Fruit fly (Drosophila melanogaster) whole organism, embryonic: ENCODE results near the gene CG6959.

Experiments
- BEAF-32 ChIP-seq: fragments of 200-800 bp; sonication (Bioruptor generic); optimal IDR thresholded peaks from 3 replicates; lab custom pipeline; 2017; ENCODE audit warnings: missing biosample characterization, missing genetic modification characterization, mild to moderate bottlenecking, moderate library complexity, missing genetic modification reagents
- BtbVII ChIP-seq: fragments of 200-800 bp; sonication (Bioruptor generic); optimal IDR thresholded peaks from 3 replicates; lab custom pipeline; 2017; ENCODE audit warnings: missing biosample characterization, mild to moderate bottlenecking, missing genetic modification characterization
- CG10565 ChIP-seq: fragments of 200-800 bp; sonication (Bioruptor generic); optimal IDR thresholded peaks from 3 replicates; lab custom pipeline; 2016; ENCODE audit warnings: missing biosample characterization, mild to moderate bottlenecking, missing genetic modification characterization
- CG12219 ChIP-seq: fragments of 200-800 bp; sonication (Bioruptor generic); optimal IDR thresholded peaks from 3 replicates; lab custom pipeline; 2018; ENCODE audit warnings: missing biosample characterization, mild to moderate bottlenecking, missing genetic modification characterization
- CG14014 ChIP-seq: fragments of 200-800 bp; sonication (Bioruptor generic); IDR thresholded peaks from 2 replicates; pipeline ENCODE4 v1.3.6; 2022; ENCODE audit warnings: missing biosample characterization, missing genetic modification characterization
- CG15601 ChIP-seq: fragments of 200-800 bp; sonication (Bioruptor generic); optimal IDR thresholded peaks from 3 replicates; lab custom pipeline; 2019; ENCODE audit warnings: missing biosample characterization, mild to moderate bottlenecking, missing genetic modification characterization, moderate library complexity
- CG17186 ChIP-seq: fragments of 200-800 bp; sonication (Bioruptor generic); optimal IDR thresholded peaks from 3 replicates; lab custom pipeline; 2017; ENCODE audit warnings: missing biosample characterization, missing genetic modification reagents, missing genetic modification characterization
- CG17361 ChIP-seq: fragments of 200-800 bp; sonication (Bioruptor generic); IDR thresholded peaks from 3 replicates; pipeline ENCODE4 v1.3.6; 2022; ENCODE audit warnings: missing biosample characterization, missing genetic modification characterization
- CG18764 ChIP-seq: fragments of 200-800 bp; sonication (Bioruptor generic); optimal IDR thresholded peaks from 3 replicates; lab custom pipeline; 2016; ENCODE audit warnings: missing biosample characterization, missing genetic modification characterization
- CG2129 ChIP-seq: fragments of 200-800 bp; sonication (Bioruptor generic); IDR thresholded peaks from 2 replicates; pipeline ENCODE4 v1.3.6; 2022; ENCODE audit warnings: missing biosample characterization, missing genetic modification characterization; ENCODE audit not compliant: partially characterized antibody
- CG34376 ChIP-seq: fragments of 200-800 bp; sonication (Bioruptor generic); optimal IDR thresholded peaks from 2 replicates; lab custom pipeline; 2018; ENCODE audit warnings: missing biosample characterization, mild to moderate bottlenecking, missing genetic modification characterization
- CG4617 ChIP-seq: fragments of 200-800 bp; sonication (Bioruptor generic); optimal IDR thresholded peaks from 3 replicates; lab custom pipeline; 2016; ENCODE audit warnings: missing biosample characterization, missing genetic modification characterization, borderline replicate concordance
- CG5180 ChIP-seq: fragments of 200-800 bp; sonication (Bioruptor generic); optimal IDR thresholded peaks from 3 replicates; lab custom pipeline; 2017; ENCODE audit warnings: missing biosample characterization, missing genetic modification characterization, mild to moderate bottlenecking, moderate library complexity, missing genetic modification reagents
- CG6854 ChIP-seq: fragments of 200-800 bp; sonication (Bioruptor generic); optimal IDR thresholded peaks from 3 replicates; lab custom pipeline; 2017; ENCODE audit warnings: missing biosample characterization, mild to moderate bottlenecking, missing genetic modification characterization
- CG8089 ChIP-seq: fragments of 200-800 bp; sonication (Bioruptor generic); optimal IDR thresholded peaks from 3 replicates; lab custom pipeline; 2016; ENCODE audit warnings: missing biosample characterization, missing genetic modification characterization
- CG9817 ChIP-seq: fragments of 200-800 bp; sonication (Bioruptor generic); optimal IDR thresholded peaks from 2 replicates; lab custom pipeline; 2018; ENCODE audit warnings: missing biosample characterization, mild to moderate bottlenecking, missing genetic modification characterization, moderate library complexity
- CG9876 ChIP-seq: fragments of 200-800 bp; sonication (Bioruptor generic); optimal IDR thresholded peaks from 2 replicates; lab custom pipeline; 2016; ENCODE audit warnings: missing biosample characterization, missing genetic modification characterization
- CoRest ChIP-seq: fragments of 200-800 bp; sonication (Bioruptor generic); optimal IDR thresholded peaks from 3 replicates; lab custom pipeline; 2018; ENCODE audit warnings: missing biosample characterization, mild to moderate bottlenecking, missing genetic modification characterization, moderate library complexity
- D ChIP-seq, 2 experiments: fragments of 200-800 bp in 1 of 2; fragments of >200 bp in 1 of 2; sonication (Bioruptor generic) in 1 of 2; optimal IDR thresholded peaks; 2 replicates in 1 of 2; 3 replicates in 1 of 2; lab custom pipeline; 2017; ENCODE audit warnings: mild to moderate bottlenecking in 1 of 2, missing biosample characterization in 1 of 2, missing genetic modification characterization in 1 of 2, missing genetic modification reagents in 1 of 2
- Drgx ChIP-seq: fragments of 200-800 bp; sonication (Bioruptor generic); IDR thresholded peaks from 2 replicates; pipeline ENCODE4 v1.3.6; 2022; ENCODE audit warnings: missing biosample characterization, missing genetic modification characterization
- Elba2 ChIP-seq: fragments of 200-800 bp; sonication (Bioruptor generic); optimal IDR thresholded peaks from 3 replicates; lab custom pipeline; 2016; ENCODE audit warnings: missing biosample characterization, missing genetic modification characterization
- Ets97D ChIP-seq: fragments of 200-800 bp; sonication (Bioruptor generic); optimal IDR thresholded peaks from 3 replicates; lab custom pipeline; 2016; ENCODE audit warnings: missing biosample characterization, missing genetic modification characterization
- Gsc ChIP-seq: fragments of 200-800 bp; sonication (Bioruptor generic); IDR thresholded peaks from 2 replicates; pipeline ENCODE4 v1.3.6; 2022; ENCODE audit warnings: missing biosample characterization, missing genetic modification characterization
- Hr39 ChIP-seq: fragments of >200 bp; optimal IDR thresholded peaks from 2 replicates; lab custom pipeline; 2017
- Hsf ChIP-seq: fragments of 200-800 bp; sonication (Bioruptor generic); optimal IDR thresholded peaks from 3 replicates; lab custom pipeline; 2016; ENCODE audit warnings: missing biosample characterization, missing genetic modification characterization
- MESR4 ChIP-seq: fragments of 200-800 bp; sonication (Bioruptor generic); optimal IDR thresholded peaks from 2 replicates; lab custom pipeline; 2018; ENCODE audit warnings: missing biosample characterization, mild to moderate bottlenecking, missing genetic modification characterization, moderate library complexity
- Neu2 ChIP-seq: fragments of 200-800 bp; sonication (Bioruptor generic); optimal IDR thresholded peaks from 3 replicates; lab custom pipeline; 2016; ENCODE audit warnings: missing biosample characterization, missing genetic modification characterization, borderline replicate concordance
- Oaz ChIP-seq: fragments of 200-800 bp; sonication (Bioruptor generic); IDR thresholded peaks from 2 replicates; pipeline ENCODE4 v1.3.6; 2022; ENCODE audit warnings: missing biosample characterization, missing genetic modification characterization
- Vsx1 ChIP-seq: fragments of 200-800 bp; sonication (Bioruptor generic); optimal IDR thresholded peaks from 2 replicates; lab custom pipeline; 2017; ENCODE audit warnings: missing biosample characterization, mild to moderate bottlenecking, missing genetic modification characterization, missing genetic modification reagents
- Xbp1 ChIP-seq: fragments of 200-800 bp; sonication (Bioruptor generic); optimal IDR thresholded peaks from 3 replicates; lab custom pipeline; 2016; ENCODE audit warnings: missing biosample characterization, mild to moderate bottlenecking, missing genetic modification characterization
- ac ChIP-seq: fragments of 200-800 bp; sonication (Bioruptor generic); optimal IDR thresholded peaks from 3 replicates; lab custom pipeline; 2017; ENCODE audit warnings: missing biosample characterization, mild to moderate bottlenecking, missing genetic modification characterization
- bab2 ChIP-seq: fragments of 200-800 bp; sonication (Bioruptor generic); optimal IDR thresholded peaks from 2 replicates; lab custom pipeline; 2016; ENCODE audit warnings: missing biosample characterization, missing genetic modification characterization
- cato ChIP-seq: fragments of 200-800 bp; sonication (Bioruptor generic); optimal IDR thresholded peaks from 2 replicates; lab custom pipeline; 2016; ENCODE audit warnings: missing biosample characterization, missing genetic modification characterization, borderline replicate concordance
- chn ChIP-seq: fragments of 200-800 bp; sonication (Bioruptor generic); optimal IDR thresholded peaks from 2 replicates; lab custom pipeline; 2016; ENCODE audit warnings: missing biosample characterization, missing genetic modification characterization
- crp ChIP-seq, 2 experiments: fragments of 200-800 bp; sonication (Bioruptor generic); optimal IDR thresholded peaks; 2 replicates in 1 of 2; 3 replicates in 1 of 2; lab custom pipeline; 2017; ENCODE audit warnings: missing biosample characterization in 2 of 2, missing genetic modification characterization in 2 of 2, mild to moderate bottlenecking in 1 of 2, moderate library complexity in 1 of 2
- dati ChIP-seq: fragments of 200-800 bp; sonication (Bioruptor generic); IDR thresholded peaks from 2 replicates; pipeline ENCODE4 v1.3.6; 2022; ENCODE audit warnings: missing biosample characterization, missing genetic modification characterization
- dimm ChIP-seq: fragments of 200-800 bp; sonication (Bioruptor generic); IDR thresholded peaks from 2 replicates; pipeline ENCODE4 v1.3.6; 2022; ENCODE audit warnings: missing biosample characterization, missing genetic modification characterization
- disco-r ChIP-seq: fragments of 200-800 bp; sonication (Bioruptor generic); optimal IDR thresholded peaks from 2 replicates; lab custom pipeline; 2016; ENCODE audit warnings: missing biosample characterization, missing genetic modification characterization
- gcm ChIP-seq: fragments of 200-800 bp; sonication (Bioruptor generic); optimal IDR thresholded peaks from 2 replicates; lab custom pipeline; 2019; ENCODE audit warnings: missing biosample characterization, mild to moderate bottlenecking, missing genetic modification characterization, moderate library complexity
- jigr1 ChIP-seq: fragments of 200-800 bp; sonication (Bioruptor generic); IDR thresholded peaks from 3 replicates; pipeline ENCODE4 v1.3.6; 2022; ENCODE audit warnings: missing biosample characterization, missing genetic modification characterization
- klu ChIP-seq: fragments of 200-800 bp; sonication (Bioruptor generic); IDR thresholded peaks from 2 replicates; pipeline ENCODE4 v1.3.6; 2022; ENCODE audit warnings: missing biosample characterization, missing genetic modification characterization
- luna ChIP-seq: fragments of 200-800 bp; sonication (Bioruptor generic); optimal IDR thresholded peaks from 2 replicates; lab custom pipeline; 2016; ENCODE audit warnings: missing biosample characterization, missing genetic modification characterization
- nerfin-2 ChIP-seq: fragments of 200-800 bp; sonication (Bioruptor generic); IDR thresholded peaks from 2 replicates; pipeline ENCODE4 v1.3.6; 2022; ENCODE audit warnings: missing biosample characterization, missing genetic modification characterization; ENCODE audit not compliant: partially characterized antibody
- pfk ChIP-seq: fragments of 200-800 bp; sonication (Bioruptor generic); optimal IDR thresholded peaks from 2 replicates; lab custom pipeline; 2018; ENCODE audit warnings: missing biosample characterization, mild to moderate bottlenecking, missing genetic modification characterization, moderate library complexity
- run ChIP-seq: fragments of 200-800 bp; sonication (Bioruptor generic); optimal IDR thresholded peaks from 3 replicates; lab custom pipeline; 2018; ENCODE audit warnings: missing biosample characterization, mild to moderate bottlenecking, missing genetic modification characterization
- slou ChIP-seq: fragments of 200-800 bp; sonication (Bioruptor generic); optimal IDR thresholded peaks from 3 replicates; lab custom pipeline; 2016; ENCODE audit warnings: missing biosample characterization, missing genetic modification characterization
- sug ChIP-seq: fragments of 200-800 bp; optimal IDR thresholded peaks from 2 replicates; lab custom pipeline; 2019; ENCODE audit warnings: missing biosample characterization, mild to moderate bottlenecking, missing genetic modification characterization, moderate library complexity

The CG6959 gene

DNA sequence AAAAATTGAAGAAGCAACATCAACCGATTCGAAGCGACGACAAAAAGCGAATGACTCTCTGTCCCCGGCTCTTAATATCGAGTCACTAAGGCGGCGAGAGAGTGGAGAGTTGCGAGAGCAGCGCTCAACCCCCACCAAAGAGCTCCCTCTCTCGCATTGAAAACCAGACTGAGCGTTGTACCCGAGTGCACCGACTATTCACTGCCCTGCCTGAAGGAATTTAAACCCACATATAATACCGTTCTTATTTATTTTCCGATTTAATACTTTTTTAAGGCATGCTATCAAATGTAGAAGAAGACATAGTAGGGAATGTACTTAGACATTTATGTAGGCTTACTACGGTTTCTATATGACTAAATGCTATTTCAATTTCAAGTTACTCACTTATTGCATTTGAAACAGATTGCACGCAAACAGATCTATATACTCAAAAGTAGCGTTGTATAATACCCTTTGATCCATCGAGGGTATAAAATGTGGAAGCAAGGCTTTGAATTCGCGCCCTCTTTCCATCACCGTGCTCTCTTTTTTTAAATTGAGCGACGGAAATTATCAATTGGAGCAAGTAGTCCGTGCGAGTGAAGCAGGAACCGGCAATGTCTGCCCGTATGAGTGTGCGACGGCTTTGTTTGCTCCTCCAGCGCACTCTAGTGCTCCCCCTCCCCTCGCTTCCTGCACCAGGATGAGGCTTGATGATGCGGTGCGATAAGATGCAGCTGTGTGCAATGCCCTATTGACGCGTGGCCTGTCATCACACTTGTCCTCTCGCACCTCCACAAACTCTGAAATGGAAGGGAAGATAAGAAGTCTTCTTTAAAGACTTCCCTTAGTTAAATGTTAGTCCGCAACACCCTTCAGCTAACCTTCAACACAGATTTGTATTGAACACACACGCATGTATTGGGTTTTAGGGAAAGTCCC lies 18.1 kb upstream of the CG6959 start, which contains the start of gene mthl5 (continued):
- TF ChIP-seq CG14014, result peak; percentile 56
- peak; percentile 59 for TF ChIP-seq CG9876 (GFP tag; lab: Kevin White, UChicago)
- TF ChIP-seq CoRest, result peak; percentile 83
- TF ChIP-seq CG17186 (GFP tag; lab: Kevin White, UChicago), result peak; percentile 34
- TF ChIP-seq CG15601 (tag; lab: Kevin White, UChicago), result peak; percentile 75
- TF ChIP-seq chn, result peak; percentile 82
- TF ChIP-seq CG4617 (GFP tag; lab: Kevin White, UChicago), result peak; percentile 34
- peak; percentile 88 for TF ChIP-seq Hsf (GFP tag; lab: Kevin White, UChicago)
- no peak; the same call in 2 of the 3 replicates for TF ChIP-seq jigr1 (GFP tag; lab: Robert Waterston, UW)
- TF ChIP-seq luna (GFP tag; lab: Kevin White, UChicago), result no peak
- TF ChIP-seq nerfin-2, result no peak
- no peak for TF ChIP-seq pfk
- TF ChIP-seq dati (GFP tag; lab: Robert Waterston, UW), result peak; percentile 31; the same call in 1 of the 2 replicates
- TF ChIP-seq bab2 (GFP tag; lab: Kevin White, UChicago), result peak; percentile 87
- TF ChIP-seq sug (tag; lab: Kevin White, UChicago), result no peak
- TF ChIP-seq Drgx (GFP tag; lab: Robert Waterston, UW), result peak; percentile 71
- TF ChIP-seq BEAF-32, result no peak
- peak; percentile 55 for TF ChIP-seq Gsc (GFP tag; lab: Robert Waterston, UW)
- TF ChIP-seq run (tag; lab: Kevin White, UChicago), result no peak
- peak; percentile 60 for TF ChIP-seq BtbVII (GFP tag; lab: Kevin White, UChicago)
- peak; percentile 31 for TF ChIP-seq ac (GFP tag; lab: Kevin White, UChicago)
- TF ChIP-seq gcm, result peak; percentile 79
- peak; percentile 31 for TF ChIP-seq Ets97D (GFP tag; lab: Kevin White, UChicago)
- TF ChIP-seq MESR4, result no peak
- TF ChIP-seq CG5180 (GFP tag; lab: Kevin White, UChicago), result peak; percentile 53
- TF ChIP-seq D (optimal IDR thresholded peaks at IDR 0.05; lab: Kevin White, UChicago), result no peak
- peak; percentile 87 for TF ChIP-seq D (GFP tag; optimal IDR thresholded peaks at IDR 0.05; lab: Kevin White, UChicago)
- peak; percentile 39 for TF ChIP-seq CG18764
- TF ChIP-seq CG12219 (GFP tag; lab: Kevin White, UChicago), result peak; percentile 75
- TF ChIP-seq Neu2 (GFP tag; lab: Kevin White, UChicago), result no peak
- TF ChIP-seq klu (GFP tag; lab: Robert Waterston, UW), result peak; percentile 67
- TF ChIP-seq dimm, result 0 out of 2 replicates have a peak, but pooled peaks have one; percentile 32
- TF ChIP-seq disco-r (GFP tag; lab: Kevin White, UChicago), result peak; percentile 64
- TF ChIP-seq cato, result peak; percentile 78
- TF ChIP-seq Xbp1 (GFP tag; lab: Kevin White, UChicago), result peak; percentile 83
- TF ChIP-seq CG10565, result no peak
- no peak for TF ChIP-seq Hr39
- TF ChIP-seq Vsx1, result peak; percentile 18
- TF ChIP-seq Elba2 (GFP tag; lab: Kevin White, UChicago), result no peak
- no peak for TF ChIP-seq CG2129 (GFP tag; lab: Robert Waterston, UW)
- TF ChIP-seq crp (GFP tag; optimal IDR thresholded peaks at IDR 0.05; lab: Kevin White, UChicago), result peak in 1 of 2 experiments; percentile 36
- TF ChIP-seq CG34376, result no peak
- peak; percentile 89 for TF ChIP-seq CG17361
- TF ChIP-seq CG9817 (tag; lab: Kevin White, UChicago), result peak; percentile 44
- TF ChIP-seq slou (GFP tag; lab: Kevin White, UChicago), result peak; percentile 61
- peak; percentile 61; the same call in 1 of the 2 replicates for TF ChIP-seq Oaz (GFP tag; lab: Robert Waterston, UW)
- TF ChIP-seq CG8089 (GFP tag; lab: Kevin White, UChicago), result peak; percentile 51
- TF ChIP-seq CG6854, result peak; percentile 43
